Worm (Caenorhabditis elegans) whole organism, early embryonic: ENCODE data around the gene F40G12.5.

Experiments
- ceh-13 ChIP-seq: fragments of 200-800 bp; sonication (Bioruptor generic); optimal IDR thresholded peaks from 2 replicates; lab custom pipeline; 2018; ENCODE audit warnings: mild to moderate bottlenecking, missing genetic modification characterization, missing compliant biosample characterization
- flt-1 ChIP-seq: fragments of 200-800 bp; sonication (Bioruptor generic); IDR thresholded peaks from 2 replicates; pipeline ENCODE4 v1.3.6; 2022; ENCODE audit warnings: missing genetic modification characterization, missing compliant biosample characterization
- hnd-1 ChIP-seq: sonication (generic microtip); optimal IDR thresholded peaks from 2 replicates; lab custom pipeline; 2016; ENCODE audit warnings: missing genetic modification characterization, missing compliant biosample characterization
- sea-1 ChIP-seq: fragments of 200-800 bp; sonication (Bioruptor generic); conservative IDR thresholded peaks from 2 replicates; pipeline ENCODE4 v1.3.6; 2022; ENCODE audit warnings: missing genetic modification characterization, missing compliant biosample characterization
- tbx-11 ChIP-seq: fragments of 200-800 bp; sonication (Bioruptor generic); IDR thresholded peaks from 2 replicates; pipeline ENCODE4 v1.3.6; 2022; ENCODE audit warnings: missing genetic modification characterization, missing compliant biosample characterization

ce11 chrV:14316525-14316924 is 45.9 kb upstream of the F40G12.5 start, which contains the start of gene F47B8.2:
- TF ChIP-seq sea-1 (no peak), hnd-1 (tag; lab: Kevin White, UChicago) (no peak), flt-1 (GFP tag; lab: Robert Waterston, UW) (no peak), tbx-11 (GFP tag; lab: Robert Waterston, UW) (no peak), ceh-13 (GFP tag; lab: Kevin White, UChicago) (no peak)
